Worm (Caenorhabditis elegans) whole organism, young adult: Measurements from ENCODE around the gene T21C9.13.

Experiments
- B0035.1 ChIP-seq: sonication (generic microtip); optimal IDR thresholded peaks from 2 replicates; lab custom pipeline; 2016; ENCODE audit warnings: missing genetic modification characterization, mild to moderate bottlenecking, missing compliant biosample characterization, missing genotype, missing genetic modification reagents
- F23B12.7 ChIP-seq: sonication (generic microtip); optimal IDR thresholded peaks from 2 replicates; lab custom pipeline; 2017; ENCODE audit warnings: missing genetic modification characterization, mild to moderate bottlenecking, missing compliant biosample characterization, antibody characterized with exemption, moderate library complexity; ENCODE audit not compliant: insufficient read depth
- F49E8.2 ChIP-seq: sonication (generic microtip); optimal IDR thresholded peaks from 3 replicates; lab custom pipeline; 2017; ENCODE audit warnings: missing genetic modification characterization, mild to moderate bottlenecking, missing compliant biosample characterization, antibody characterized with exemption, moderate library complexity; ENCODE audit not compliant: insufficient read depth
- Y53F4B.3 ChIP-seq: fragments of 200-800 bp; sonication (Bioruptor generic); IDR thresholded peaks from 2 replicates; pipeline ENCODE4 v1.3.6; 2022; ENCODE audit warnings: missing genetic modification reagents, missing genetic modification characterization, missing compliant biosample characterization
- Y67H2A.10 ChIP-seq: fragments of 200-800 bp; sonication (Bioruptor generic); conservative IDR thresholded peaks from 2 replicates; pipeline ENCODE4 v1.3.6; 2022; ENCODE audit warnings: missing genetic modification reagents, missing genetic modification characterization, missing compliant biosample characterization
- attf-6 ChIP-seq: fragments of 200-800 bp; sonication (Bioruptor generic); IDR thresholded peaks from 2 replicates; pipeline ENCODE4 v1.3.6; 2022; ENCODE audit warnings: missing genetic modification reagents, missing genetic modification characterization, missing compliant biosample characterization
- bed-2 ChIP-seq: fragments of 200-800 bp; sonication (Bioruptor generic); IDR thresholded peaks from 2 replicates; pipeline ENCODE4 v1.3.6; 2022; ENCODE audit warnings: missing genetic modification reagents, missing genetic modification characterization, missing compliant biosample characterization
- ccch-3 ChIP-seq: fragments of 200-800 bp; sonication (Bioruptor generic); optimal IDR thresholded peaks from 2 replicates; lab custom pipeline; 2018; ENCODE audit warnings: mild to moderate bottlenecking, missing genetic modification characterization, missing compliant biosample characterization
- ceh-100 ChIP-seq: fragments of 200-800 bp; sonication (Bioruptor generic); IDR thresholded peaks from 2 replicates; pipeline ENCODE4 v1.3.6; 2022; ENCODE audit warnings: missing genetic modification reagents, missing genetic modification characterization, missing compliant biosample characterization
- ceh-40 ChIP-seq: fragments of 200-800 bp; sonication (Bioruptor generic); IDR thresholded peaks from 2 replicates; pipeline ENCODE4 v1.3.6; 2022; ENCODE audit warnings: missing genetic modification characterization, missing compliant biosample characterization
- ceh-58 ChIP-seq: fragments of 200-800 bp; sonication (Bioruptor generic); IDR thresholded peaks from 2 replicates; pipeline ENCODE4 v1.3.6; 2022; ENCODE audit warnings: missing genetic modification characterization, missing compliant biosample characterization
- dpff-1 ChIP-seq: sonication (generic microtip); optimal IDR thresholded peaks from 2 replicates; lab custom pipeline; 2017; ENCODE audit warnings: mild to moderate bottlenecking, missing genetic modification characterization, missing compliant biosample characterization
- ets-4 ChIP-seq: fragments of 200-800 bp; sonication (Bioruptor generic); optimal IDR thresholded peaks from 2 replicates; lab custom pipeline; 2018; ENCODE audit warnings: mild to moderate bottlenecking, missing genetic modification characterization, missing compliant biosample characterization
- fkh-3 ChIP-seq: sonication (generic microtip); optimal IDR thresholded peaks from 2 replicates; lab custom pipeline; 2016; ENCODE audit warnings: mild to moderate bottlenecking, missing genetic modification characterization, missing compliant biosample characterization
- hsf-1 ChIP-seq: fragments of 200-800 bp; sonication (Bioruptor generic); IDR thresholded peaks from 2 replicates; pipeline ENCODE4 v1.3.6; 2022; ENCODE audit warnings: missing genetic modification reagents, missing genetic modification characterization, missing compliant biosample characterization
- lin-40 ChIP-seq: sonication (generic microtip); optimal IDR thresholded peaks from 2 replicates; lab custom pipeline; 2016; ENCODE audit warnings: missing genetic modification characterization, mild to moderate bottlenecking, missing compliant biosample characterization, missing genotype, missing genetic modification reagents
- madf-10 ChIP-seq: sonication (generic microtip); optimal IDR thresholded peaks from 2 replicates; lab custom pipeline; 2016; ENCODE audit warnings: mild to moderate bottlenecking, missing genetic modification characterization, missing compliant biosample characterization
- madf-3 ChIP-seq: fragments of 200-800 bp; sonication (Bioruptor generic); IDR thresholded peaks from 2 replicates; pipeline ENCODE4 v1.3.6; 2022; ENCODE audit warnings: missing genetic modification reagents, missing genetic modification characterization, missing compliant biosample characterization
- mcd-1 ChIP-seq: fragments of 200-800 bp; sonication (Bioruptor generic); IDR thresholded peaks from 2 replicates; pipeline ENCODE4 v1.3.6; 2022; ENCODE audit warnings: missing genetic modification reagents, missing genetic modification characterization, missing compliant biosample characterization
- mel-28 ChIP-seq: sonication (generic microtip); optimal IDR thresholded peaks from 2 replicates; lab custom pipeline; 2016; ENCODE audit warnings: borderline replicate concordance, mild to moderate bottlenecking, missing genetic modification characterization, missing compliant biosample characterization
- mxl-1 ChIP-seq: sonication (generic microtip); optimal IDR thresholded peaks from 2 replicates; lab custom pipeline; 2016; ENCODE audit warnings: missing genetic modification characterization, missing compliant biosample characterization
- nfya-1 ChIP-seq: sonication (generic microtip); optimal IDR thresholded peaks from 2 replicates; lab custom pipeline; 2017; ENCODE audit warnings: antibody characterized with exemption, missing compliant biosample characterization, missing genetic modification characterization, borderline replicate concordance; ENCODE audit not compliant: insufficient read depth
- nfyb-1 ChIP-seq: fragments of 200-800 bp; sonication (Bioruptor generic); IDR thresholded peaks from 2 replicates; pipeline ENCODE4 v1.3.6; 2022; ENCODE audit warnings: missing genetic modification reagents, missing genetic modification characterization, missing compliant biosample characterization
- nhr-120 ChIP-seq: fragments of 200-800 bp; sonication (Bioruptor generic); IDR thresholded peaks from 2 replicates; pipeline ENCODE4 v1.3.6; 2022; ENCODE audit warnings: missing genetic modification characterization, missing compliant biosample characterization
- nhr-80 ChIP-seq: sonication (generic microtip); optimal IDR thresholded peaks from 2 replicates; lab custom pipeline; 2016; ENCODE audit warnings: missing genetic modification characterization, missing compliant biosample characterization
- nhr-90 ChIP-seq: sonication (generic microtip); optimal IDR thresholded peaks from 2 replicates; lab custom pipeline; 2016; ENCODE audit warnings: missing genotype, mild to moderate bottlenecking, missing genetic modification characterization, missing compliant biosample characterization
- pbrm-1 ChIP-seq: fragments of 200-800 bp; sonication (Bioruptor generic); IDR thresholded peaks from 2 replicates; pipeline ENCODE4 v1.3.6; 2022; ENCODE audit warnings: missing genetic modification reagents, missing genetic modification characterization, missing compliant biosample characterization
- rcor-1 ChIP-seq: fragments of 200-800 bp; sonication (Bioruptor generic); IDR thresholded peaks from 2 replicates; pipeline ENCODE4 v1.3.6; 2022; ENCODE audit warnings: missing genetic modification reagents, missing genetic modification characterization, missing compliant biosample characterization
- rpc-1 ChIP-seq, 2 experiments: fragments of 150-350 bp in 1 of 2; sonication (generic microtip) in 1 of 2; optimal IDR thresholded peaks; 2 replicates each; lab custom pipeline; 2014 to 2018; ENCODE audit warnings: missing biosample characterization in 1 of 2, missing genetic modification characterization in 1 of 2, missing genetic modification reagents in 1 of 2, missing genotype in 1 of 2
- snpc-1.1 ChIP-seq: sonication (generic microtip); optimal IDR thresholded peaks from 2 replicates; lab custom pipeline; 2017; ENCODE audit warnings: missing genetic modification characterization, mild to moderate bottlenecking, missing compliant biosample characterization, antibody characterized with exemption, moderate library complexity, missing genotype, missing genetic modification reagents; ENCODE audit not compliant: insufficient read depth
- snpc-1.3 ChIP-seq: sonication (generic microtip); optimal IDR thresholded peaks from 2 replicates; lab custom pipeline; 2017; ENCODE audit warnings: missing genetic modification characterization, mild to moderate bottlenecking, missing compliant biosample characterization, antibody characterized with exemption, moderate library complexity, missing genotype, missing genetic modification reagents; ENCODE audit not compliant: insufficient read depth
- tbx-9 ChIP-seq: sonication (generic microtip); optimal IDR thresholded peaks from 2 replicates; lab custom pipeline; 2016; ENCODE audit warnings: borderline replicate concordance, missing genetic modification characterization, inconsistent platforms, missing compliant biosample characterization
- ztf-3 ChIP-seq: fragments of 200-800 bp; sonication (Bioruptor generic); optimal IDR thresholded peaks from 2 replicates; lab custom pipeline; 2018; ENCODE audit warnings: mild to moderate bottlenecking, missing genetic modification characterization, missing compliant biosample characterization
- ztf-6 ChIP-seq: fragments of 200-800 bp; sonication (Bioruptor generic); IDR thresholded peaks from 2 replicates; pipeline ENCODE4 v1.3.6; 2022; ENCODE audit warnings: missing genetic modification reagents, missing genetic modification characterization, missing compliant biosample characterization

The T21C9.13 gene

DNA sequence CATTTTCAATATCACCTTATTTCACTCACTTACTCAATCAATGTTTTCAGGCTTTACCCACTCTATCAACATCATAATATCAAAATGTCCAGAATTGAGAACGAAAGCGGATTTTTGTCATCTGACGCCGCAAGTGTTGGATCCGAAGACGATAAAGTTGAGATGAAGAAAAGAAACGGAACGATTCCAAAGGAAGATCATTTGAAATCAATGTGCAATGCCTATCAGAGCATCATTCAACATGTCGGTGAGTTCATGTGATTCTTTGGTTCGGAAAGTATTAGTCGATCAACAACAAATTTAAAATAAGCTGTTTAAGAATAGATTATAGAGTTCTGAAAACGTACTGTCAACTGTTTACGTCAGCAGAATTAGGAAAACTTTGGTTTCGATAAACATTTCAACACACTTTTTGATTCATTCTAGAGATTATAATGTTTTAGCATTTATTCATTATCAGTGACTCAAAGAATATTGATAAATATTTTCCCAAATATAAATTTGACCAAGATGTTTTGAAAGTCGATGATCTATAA lies 32.2 kb upstream of the T21C9.13 start, which contains the start of gene cat-4:
TSS of gene cat-4 (plus strand) at position 51 of the 536 bp plus-strand sequence.
- TF ChIP-seq nhr-80: peak; percentile 31
- no peak for TF ChIP-seq Y67H2A.10

DNA sequence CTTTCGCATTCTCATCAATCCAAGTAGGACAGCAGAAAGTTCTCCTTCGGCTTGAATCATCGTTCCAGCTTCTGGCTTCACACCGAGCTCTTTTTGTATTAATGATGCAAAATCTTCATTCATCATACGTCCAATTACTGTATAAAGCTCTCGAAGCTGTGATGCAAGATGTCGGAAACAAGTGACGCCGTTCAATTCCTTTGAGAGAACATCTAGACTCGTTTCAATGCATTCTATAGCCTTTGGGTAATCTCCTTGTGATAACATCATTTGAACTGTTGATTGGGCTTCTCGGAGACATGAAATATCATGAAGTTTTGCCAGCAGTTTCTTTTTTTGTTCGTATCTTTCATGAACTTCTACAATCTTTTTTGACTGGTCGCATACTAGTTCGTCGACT lies 28.6 kb upstream of the T21C9.13 start:
- TF ChIP-seq F23B12.7: no peak
- TF ChIP-seq mcd-1: no peak
- no peak for TF ChIP-seq B0035.1 (tag; lab: Kevin White, UChicago)
- TF ChIP-seq ccch-3: no peak
- no peak for TF ChIP-seq rcor-1
- TF ChIP-seq madf-10 (tag; lab: Kevin White, UChicago): no peak

DNA sequence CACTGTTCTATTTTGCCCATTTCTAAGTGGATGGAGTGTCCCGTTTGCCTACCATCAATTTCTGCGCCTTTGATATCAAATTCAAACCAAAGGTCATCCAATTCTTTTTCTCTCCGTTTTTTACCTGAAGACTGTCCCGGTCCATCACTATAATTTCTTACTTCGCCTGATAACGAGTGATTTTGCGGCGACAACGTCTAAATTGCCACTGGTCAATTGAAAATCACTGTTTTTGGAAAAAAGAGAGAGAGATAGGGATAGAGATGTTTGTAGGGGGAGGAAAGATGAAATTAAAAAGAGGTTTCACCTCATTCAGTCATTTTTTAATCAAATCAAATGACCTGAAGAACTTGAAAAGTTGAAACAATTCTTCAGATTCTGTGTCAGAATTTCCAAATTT lies 25.5 kb upstream of the T21C9.13 start:
- TF ChIP-seq Y53F4B.3 (GFP tag; lab: Robert Waterston, UW) (no peak), nhr-90 (tag; lab: Kevin White, UChicago) (no peak), bed-2 (no peak)

DNA sequence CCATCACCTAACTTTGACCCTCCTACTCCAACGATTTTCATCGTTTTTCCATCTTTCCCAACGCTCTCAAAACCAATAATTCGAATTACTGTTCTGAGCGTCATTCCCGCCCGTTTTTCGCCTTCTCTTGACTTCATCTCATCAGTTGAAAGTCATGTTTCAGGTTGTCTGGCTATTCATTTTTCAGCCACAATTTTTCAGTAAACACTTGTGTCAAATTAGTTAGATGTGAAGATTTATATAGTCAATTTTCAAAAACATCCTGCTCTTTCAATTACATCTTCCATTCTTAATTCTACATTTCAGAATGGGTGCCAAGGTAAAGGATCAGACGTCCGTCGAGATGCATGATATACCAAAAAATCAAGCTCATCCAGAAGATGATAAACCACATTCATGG lies 24.5 kb upstream of the T21C9.13 start, which contains the start of gene del-6:
TSS of gene del-6 (plus strand) at position 301 of the 400 bp plus-strand sequence.
- no peak for TF ChIP-seq nfya-1
- TF ChIP-seq attf-6: no peak
- TF ChIP-seq F49E8.2 (tag; lab: Kevin White, UChicago): no peak
- no peak for TF ChIP-seq mcd-1
- TF ChIP-seq tbx-9 (tag; lab: Kevin White, UChicago): no peak
- TF ChIP-seq mel-28 (tag; lab: Kevin White, UChicago): no peak
- TF ChIP-seq ceh-40: no peak
- TF ChIP-seq ceh-58 (GFP tag; lab: Robert Waterston, UW): no peak
- TF ChIP-seq madf-3 (GFP tag; lab: Robert Waterston, UW): no peak
- no peak for TF ChIP-seq dpff-1 (tag; lab: Kevin White, UChicago)
- no peak for TF ChIP-seq rpc-1 (optimal IDR thresholded peaks at IDR 0.05; lab: Kevin White, UChicago)
- TF ChIP-seq rpc-1 (tag; optimal IDR thresholded peaks at IDR 0.05; lab: Kevin White, UChicago): no peak
- no peak for TF ChIP-seq nfyb-1
- no peak for TF ChIP-seq madf-10 (tag; lab: Kevin White, UChicago)
- no peak for TF ChIP-seq ceh-100 (GFP tag; lab: Robert Waterston, UW)
- TF ChIP-seq nhr-120 (GFP tag; lab: Robert Waterston, UW): no peak

DNA sequence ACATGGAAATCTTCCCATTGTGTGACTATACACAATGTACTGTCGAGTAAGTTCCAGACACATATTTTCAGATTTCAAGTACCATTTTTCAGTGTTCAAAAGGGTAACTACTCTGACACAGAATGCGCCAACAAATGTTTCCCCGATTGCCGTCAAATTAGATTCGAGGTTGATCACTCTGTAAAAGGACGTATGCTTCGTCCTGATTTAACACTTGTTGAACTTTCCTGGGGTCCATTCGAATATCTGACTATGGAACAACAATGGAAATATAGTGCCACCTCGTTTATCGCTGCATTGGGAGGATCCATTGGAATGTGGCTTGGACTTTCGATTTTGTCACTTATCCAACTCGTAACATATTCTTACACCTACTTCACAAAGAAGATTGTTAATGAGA lies 22.9 kb upstream of the T21C9.13 start:
- TF ChIP-seq nfyb-1 (no peak), lin-40 (tag; lab: Kevin White, UChicago) (no peak), pbrm-1 (GFP tag; lab: Robert Waterston, UW) (no peak), snpc-1.1 (tag; lab: Kevin White, UChicago) (no peak), ztf-3 (no peak), nhr-120 (GFP tag; lab: Robert Waterston, UW) (no peak), hsf-1 (GFP tag; lab: Robert Waterston, UW) (no peak), fkh-3 (tag; lab: Kevin White, UChicago) (no peak), F49E8.2 (tag; lab: Kevin White, UChicago) (no peak), snpc-1.3 (tag; lab: Kevin White, UChicago) (no peak), ets-4 (GFP tag; lab: Kevin White, UChicago) (no peak), ztf-6 (GFP tag; lab: Robert Waterston, UW) (no peak), nfya-1 (no peak), mxl-1 (no peak), nhr-80 (no peak)
